Worm (Caenorhabditis elegans) whole organism, midembryonic: Measurements from ENCODE around the gene sas-4.

ENCODE experiments used
- T22C8.4 ChIP-seq: fragments of 200-800 bp; sonication (Bioruptor generic); IDR thresholded peaks from 2 replicates; pipeline ENCODE4 v1.3.6; 2022; ENCODE audit warnings: missing genetic modification characterization, missing compliant biosample characterization
- cog-1 ChIP-seq: sonication (generic microtip); optimal IDR thresholded peaks from 2 replicates; lab custom pipeline; 2016; ENCODE audit warnings: missing genetic modification characterization, missing compliant biosample characterization
- flt-1 ChIP-seq: fragments of 200-800 bp; sonication (Bioruptor generic); IDR thresholded peaks from 2 replicates; pipeline ENCODE4 v1.3.6; 2022; ENCODE audit warnings: missing genetic modification characterization, missing compliant biosample characterization
- klf-2 ChIP-seq: fragments of 200-800 bp; sonication (Bioruptor generic); conservative IDR thresholded peaks from 2 replicates; pipeline ENCODE4 v1.3.6; 2022; ENCODE audit warnings: missing genetic modification reagents, missing genetic modification characterization, missing compliant biosample characterization
- med-1 ChIP-seq: sonication (generic microtip); optimal IDR thresholded peaks from 2 replicates; lab custom pipeline; 2017; ENCODE audit warnings: missing genetic modification characterization, mild to moderate bottlenecking, missing compliant biosample characterization, antibody characterized with exemption, missing genetic modification reagents; ENCODE audit not compliant: insufficient read depth
- ref-1 ChIP-seq: fragments of 200-800 bp; sonication (Bioruptor generic); conservative IDR thresholded peaks from 2 replicates; pipeline ENCODE4 v1.3.6; 2022; ENCODE audit warnings: missing genetic modification reagents, missing genetic modification characterization, missing compliant biosample characterization
- tab-1 ChIP-seq: fragments of 200-800 bp; sonication (Bioruptor generic); IDR thresholded peaks from 2 replicates; pipeline ENCODE4 v1.3.6; 2022; ENCODE audit warnings: missing genetic modification characterization, missing compliant biosample characterization
- ztf-23 ChIP-seq: fragments of 200-800 bp; sonication (Bioruptor generic); IDR thresholded peaks from 2 replicates; pipeline ENCODE4 v1.3.6; 2022; ENCODE audit warnings: missing genetic modification reagents, missing genetic modification characterization, missing compliant biosample characterization
- ztf-29 ChIP-seq: fragments of 200-800 bp; sonication (Bioruptor generic); IDR thresholded peaks from 2 replicates; pipeline ENCODE4 v1.3.6; 2022; ENCODE audit warnings: missing genetic modification reagents, missing genetic modification characterization, missing compliant biosample characterization

ce11 chrIII:8310239-8311057 lies 7.9 kb downstream of the sas-4 start, which contains the start of gene F10E9.3:
- TF ChIP-seq ztf-23 (no peak), ref-1 (GFP tag; lab: Robert Waterston, UW) (no peak), ztf-29 (GFP tag; lab: Robert Waterston, UW) (no peak), T22C8.4 (GFP tag; lab: Robert Waterston, UW) (no peak), cog-1 (no peak), flt-1 (GFP tag; lab: Robert Waterston, UW) (no peak), med-1 (GFP tag; lab: Kevin White, UChicago) (no peak), tab-1 (no peak), klf-2 (no peak)
